Fruit fly (Drosophila melanogaster) whole organism, prepupa: Measurements from ENCODE around the gene gl.

Source experiments
- Blimp-1 ChIP-seq: fragments of 200-800 bp; sonication (Bioruptor generic); optimal IDR thresholded peaks from 3 replicates; lab custom pipeline; 2017; ENCODE audit warnings: missing biosample characterization, missing genetic modification characterization, mild to moderate bottlenecking, moderate library complexity, missing genetic modification reagents
- CG10631 ChIP-seq: fragments of 200-800 bp; sonication (Bioruptor generic); optimal IDR thresholded peaks from 2 replicates; lab custom pipeline; 2016; ENCODE audit warnings: missing biosample characterization, missing genetic modification characterization
- CG10669 ChIP-seq: fragments of 200-800 bp; sonication (Bioruptor generic); optimal IDR thresholded peaks from 3 replicates; lab custom pipeline; 2018; ENCODE audit warnings: missing biosample characterization, mild to moderate bottlenecking, missing genetic modification characterization, moderate library complexity
- CG11294 ChIP-seq: fragments of 200-800 bp; sonication (Bioruptor generic); IDR thresholded peaks from 2 replicates; pipeline ENCODE4 v1.3.6; 2022; ENCODE audit warnings: missing biosample characterization, missing genetic modification characterization
- CG11762 ChIP-seq: fragments of 200-800 bp; sonication (Bioruptor generic); optimal IDR thresholded peaks from 3 replicates; lab custom pipeline; 2016; ENCODE audit warnings: missing biosample characterization, missing genetic modification characterization; ENCODE audit not compliant: insufficient read depth
- CG11902 ChIP-seq: fragments of 200-800 bp; sonication (Bioruptor generic); optimal IDR thresholded peaks from 3 replicates; lab custom pipeline; 2016; ENCODE audit warnings: missing biosample characterization, missing genetic modification characterization
- CG15336 ChIP-seq: fragments of 200-800 bp; sonication (Bioruptor generic); IDR thresholded peaks from 2 replicates; pipeline ENCODE4 v1.3.6; 2022; ENCODE audit warnings: missing biosample characterization, missing genetic modification characterization
- CG1621 ChIP-seq: fragments of 200-800 bp; sonication (Bioruptor generic); optimal IDR thresholded peaks from 3 replicates; lab custom pipeline; 2018; ENCODE audit warnings: missing biosample characterization, mild to moderate bottlenecking, missing genetic modification characterization
- CG16779 ChIP-seq: fragments of 200-800 bp; sonication (Bioruptor generic); optimal IDR thresholded peaks from 3 replicates; lab custom pipeline; 2017; ENCODE audit warnings: missing biosample characterization, mild to moderate bottlenecking, missing genetic modification characterization
- CG3032 ChIP-seq: fragments of 200-800 bp; optimal IDR thresholded peaks from 2 replicates; lab custom pipeline; 2019; ENCODE audit warnings: missing biosample characterization, mild to moderate bottlenecking, missing genetic modification characterization, moderate library complexity
- CG31627 ChIP-seq: fragments of 200-800 bp; sonication (Bioruptor generic); optimal IDR thresholded peaks from 3 replicates; lab custom pipeline; 2016; ENCODE audit warnings: missing biosample characterization, missing genetic modification characterization
- CG32006 ChIP-seq: fragments of 200-800 bp; sonication (Bioruptor generic); optimal IDR thresholded peaks from 3 replicates; lab custom pipeline; 2017; ENCODE audit warnings: missing biosample characterization, mild to moderate bottlenecking, missing genetic modification characterization
- CG34406 ChIP-seq: fragments of 200-800 bp; sonication (Bioruptor generic); optimal IDR thresholded peaks from 3 replicates; lab custom pipeline; 2016; ENCODE audit warnings: missing biosample characterization, missing genetic modification characterization
- CG3919 ChIP-seq: fragments of 200-800 bp; sonication (Bioruptor generic); optimal IDR thresholded peaks from 3 replicates; lab custom pipeline; 2016; ENCODE audit warnings: missing biosample characterization, missing genetic modification characterization
- CG4318 ChIP-seq: fragments of 200-800 bp; sonication (Bioruptor generic); optimal IDR thresholded peaks from 3 replicates; lab custom pipeline; 2017; ENCODE audit warnings: missing biosample characterization, mild to moderate bottlenecking, missing genetic modification characterization
- CG6808 ChIP-seq: fragments of 200-800 bp; sonication (Bioruptor generic); optimal IDR thresholded peaks from 3 replicates; lab custom pipeline; 2017; ENCODE audit warnings: missing biosample characterization, missing genetic modification characterization, mild to moderate bottlenecking, moderate library complexity, missing genetic modification reagents
- CG6854 ChIP-seq: fragments of 200-800 bp; sonication (Bioruptor generic); optimal IDR thresholded peaks from 2 replicates; lab custom pipeline; 2017; ENCODE audit warnings: missing biosample characterization, mild to moderate bottlenecking, missing genetic modification characterization
- CG7368 ChIP-seq: fragments of 200-800 bp; sonication (Bioruptor generic); optimal IDR thresholded peaks from 3 replicates; lab custom pipeline; 2016; ENCODE audit warnings: missing biosample characterization, missing genetic modification characterization
- CG8119 ChIP-seq: fragments of 200-800 bp; sonication (Bioruptor generic); IDR thresholded peaks from 3 replicates; pipeline ENCODE4 v1.3.6; 2022; ENCODE audit warnings: missing biosample characterization, missing genetic modification characterization
- CG8319 ChIP-seq: fragments of 200-800 bp; sonication (Bioruptor generic); optimal IDR thresholded peaks from 3 replicates; lab custom pipeline; 2016; ENCODE audit warnings: missing biosample characterization, missing genetic modification characterization
- CG9139 ChIP-seq: fragments of 200-800 bp; sonication (Bioruptor generic); optimal IDR thresholded peaks from 3 replicates; lab custom pipeline; 2017; ENCODE audit warnings: missing biosample characterization, mild to moderate bottlenecking, missing genetic modification characterization
- Eip75B ChIP-seq: fragments of 200-800 bp; sonication (Bioruptor generic); optimal IDR thresholded peaks from 3 replicates; lab custom pipeline; 2016; ENCODE audit warnings: missing biosample characterization, missing genetic modification characterization
- Eip78C ChIP-seq: fragments of 200-800 bp; sonication (Bioruptor generic); peaks from one replicate; lab custom pipeline; 2016; ENCODE audit warnings: missing biosample characterization, missing genetic modification characterization
- Ets21C ChIP-seq: fragments of 200-800 bp; sonication (Bioruptor generic); optimal IDR thresholded peaks from 3 replicates; lab custom pipeline; 2016; ENCODE audit warnings: missing biosample characterization, missing genetic modification characterization
- Ets96B ChIP-seq: fragments of 200-800 bp; optimal IDR thresholded peaks from 2 replicates; lab custom pipeline; 2019; ENCODE audit warnings: missing biosample characterization, mild to moderate bottlenecking, missing genetic modification characterization, moderate library complexity
- Gug ChIP-seq: fragments of 200-800 bp; sonication (Bioruptor generic); IDR thresholded peaks from 2 replicates; pipeline ENCODE4 v1.3.6; 2022; ENCODE audit warnings: missing biosample characterization, missing genetic modification characterization
- Hr38 ChIP-seq: sonication (Bioruptor generic); optimal IDR thresholded peaks from 2 replicates; lab custom pipeline; 2016; ENCODE audit warnings: missing biosample characterization, missing genetic modification characterization
- Hr39 ChIP-seq: fragments of 200-800 bp; sonication (Bioruptor generic); optimal IDR thresholded peaks from 2 replicates; lab custom pipeline; 2016; ENCODE audit warnings: missing biosample characterization, missing genetic modification characterization
- Hr4 ChIP-seq: fragments of 200-800 bp; sonication (Bioruptor generic); optimal IDR thresholded peaks from 3 replicates; lab custom pipeline; 2016; ENCODE audit warnings: missing biosample characterization, missing genetic modification characterization
- Lpt ChIP-seq: fragments of 200-800 bp; sonication (Bioruptor generic); optimal IDR thresholded peaks from 3 replicates; lab custom pipeline; 2016; ENCODE audit warnings: missing biosample characterization, missing genetic modification characterization
- Met ChIP-seq: fragments of 200-800 bp; sonication (Bioruptor generic); optimal IDR thresholded peaks from 3 replicates; lab custom pipeline; 2016; ENCODE audit warnings: missing biosample characterization, missing genetic modification characterization
- Smox ChIP-seq: fragments of 200-800 bp; sonication (Bioruptor generic); optimal IDR thresholded peaks from 3 replicates; lab custom pipeline; 2016; ENCODE audit warnings: missing biosample characterization, missing genetic modification characterization
- Sox14 ChIP-seq: fragments of 200-800 bp; sonication (Bioruptor generic); optimal IDR thresholded peaks from 3 replicates; lab custom pipeline; 2016; ENCODE audit warnings: missing biosample characterization, missing genetic modification characterization
- Sox15 ChIP-seq: fragments of 200-800 bp; sonication (Bioruptor generic); optimal IDR thresholded peaks from 3 replicates; lab custom pipeline; 2016; ENCODE audit warnings: missing biosample characterization, missing genetic modification characterization
- acj6 ChIP-seq: fragments of 200-800 bp; sonication (Bioruptor generic); optimal IDR thresholded peaks from 3 replicates; lab custom pipeline; 2016; ENCODE audit warnings: missing biosample characterization, missing genetic modification characterization
- cyc ChIP-seq: fragments of 200-800 bp; sonication (Bioruptor generic); optimal IDR thresholded peaks from 3 replicates; lab custom pipeline; 2016; ENCODE audit warnings: missing biosample characterization, missing genetic modification characterization
- dac ChIP-seq: fragments of 200-800 bp; sonication (Bioruptor generic); optimal IDR thresholded peaks from 2 replicates; lab custom pipeline; 2017; ENCODE audit warnings: missing biosample characterization, mild to moderate bottlenecking, missing genetic modification characterization
- dsx ChIP-seq: fragments of 200-800 bp; optimal IDR thresholded peaks from 3 replicates; lab custom pipeline; 2019; ENCODE audit warnings: missing biosample characterization, mild to moderate bottlenecking, missing genetic modification characterization, moderate library complexity; ENCODE audit not compliant: poor library complexity, severe bottlenecking
- eg ChIP-seq: fragments of 200-800 bp; sonication (Bioruptor generic); IDR thresholded peaks from 3 replicates; pipeline ENCODE4 v1.3.6; 2022; ENCODE audit warnings: missing biosample characterization, missing genetic modification characterization
- esn ChIP-seq: fragments of 200-800 bp; sonication (Bioruptor generic); optimal IDR thresholded peaks from 2 replicates; lab custom pipeline; 2016; ENCODE audit warnings: missing biosample characterization, mild to moderate bottlenecking, missing genetic modification characterization, moderate library complexity
- fd59A ChIP-seq: fragments of 200-800 bp; sonication (Bioruptor generic); optimal IDR thresholded peaks from 2 replicates; lab custom pipeline; 2017; ENCODE audit warnings: missing biosample characterization, mild to moderate bottlenecking, missing genetic modification characterization, missing genetic modification reagents
- fd85E ChIP-seq: fragments of 200-800 bp; sonication (Bioruptor generic); optimal IDR thresholded peaks from 3 replicates; lab custom pipeline; 2016; ENCODE audit warnings: missing biosample characterization, missing genetic modification characterization
- fkh ChIP-seq: fragments of 200-800 bp; sonication (Bioruptor generic); optimal IDR thresholded peaks from 3 replicates; lab custom pipeline; 2017; ENCODE audit warnings: missing biosample characterization, mild to moderate bottlenecking, missing genetic modification characterization, moderate library complexity
- lz ChIP-seq: fragments of 200-800 bp; sonication (Bioruptor generic); optimal IDR thresholded peaks from 3 replicates; lab custom pipeline; 2016; ENCODE audit warnings: missing biosample characterization, missing genetic modification characterization
- pdm3 ChIP-seq: fragments of 200-800 bp; sonication (Bioruptor generic); optimal IDR thresholded peaks from 3 replicates; lab custom pipeline; 2016; ENCODE audit warnings: missing biosample characterization, missing genetic modification characterization
- salr ChIP-seq, 2 experiments: fragments of 200-800 bp; sonication (Bioruptor generic); optimal IDR thresholded peaks; 3 replicates each; lab custom pipeline; 2016 to 2018; ENCODE audit warnings: missing biosample characterization in 2 of 2, missing genetic modification characterization in 2 of 2, mild to moderate bottlenecking in 1 of 2
- spab ChIP-seq: fragments of 200-800 bp; sonication (Bioruptor generic); optimal IDR thresholded peaks from 2 replicates; lab custom pipeline; 2017; ENCODE audit warnings: missing biosample characterization, mild to moderate bottlenecking, missing genetic modification characterization, missing genetic modification reagents
- ss ChIP-seq, 2 experiments: fragments of 200-800 bp; sonication (Bioruptor generic); optimal IDR thresholded peaks; 2 replicates in 1 of 2; 3 replicates in 1 of 2; lab custom pipeline; 2017 to 2018; ENCODE audit warnings: mild to moderate bottlenecking in 2 of 2, missing biosample characterization in 2 of 2, missing genetic modification characterization in 2 of 2, moderate library complexity in 1 of 2
- topi ChIP-seq: fragments of 200-800 bp; sonication (Bioruptor generic); optimal IDR thresholded peaks from 3 replicates; lab custom pipeline; 2016; ENCODE audit warnings: missing biosample characterization, missing genetic modification characterization
- vri ChIP-seq: fragments of 200-800 bp; sonication (Bioruptor generic); optimal IDR thresholded peaks from 3 replicates; lab custom pipeline; 2016; ENCODE audit warnings: missing biosample characterization, mild to moderate bottlenecking, missing genetic modification characterization

The gl gene

dm6 chr3R:18394876-18395275, 22.3 kb upstream of the gl start:
- peak; percentile 92 for TF ChIP-seq vri (GFP tag; lab: Kevin White, UChicago)
- no peak for TF ChIP-seq fd59A (GFP tag; lab: Kevin White, UChicago)

- TF ChIP-seq CG10631 (GFP tag; lab: Kevin White, UChicago) (no peak), salr (GFP tag; optimal IDR thresholded peaks at IDR 0.05; lab: Kevin White, UChicago) (peak in 1 of 2 experiments; percentile 78), CG4318 (GFP tag; lab: Kevin White, UChicago) (peak; percentile 34), Blimp-1 (GFP tag; lab: Kevin White, UChicago) (no peak), ss (GFP tag; optimal IDR thresholded peaks at IDR 0.05; lab: Kevin White, UChicago) (no peak), Eip75B (GFP tag; lab: Kevin White, UChicago) (no peak), Smox (GFP tag; lab: Kevin White, UChicago) (peak; percentile 69), fd59A (GFP tag; lab: Kevin White, UChicago) (peak; percentile 42), cyc (GFP tag; lab: Kevin White, UChicago) (no peak), dsx (GFP tag; lab: Kevin White, UChicago) (peak; percentile 82), Eip78C (GFP tag; lab: Kevin White, UChicago) (peak; percentile 92), acj6 (peak; percentile 83), CG11294 (0 out of 2 replicates have a peak, but pooled peaks have one; percentile 24), CG8119 (GFP tag; lab: Robert Waterston, UW) (peak; percentile 87), vri (GFP tag; lab: Kevin White, UChicago) (peak; percentile 38), CG7368 (GFP tag; lab: Kevin White, UChicago) (peak; percentile 42), CG3919 (GFP tag; lab: Kevin White, UChicago) (no peak), CG34406 (GFP tag; lab: Kevin White, UChicago) (peak; percentile 81), Hr38 (no peak), CG3032 (peak; percentile 50), CG16779 (tag; lab: Kevin White, UChicago) (no peak), CG10669 (GFP tag; lab: Kevin White, UChicago) (no peak), Hr4 (GFP tag; lab: Kevin White, UChicago) (no peak), Gug (peak; percentile 53), Sox15 (GFP tag; lab: Kevin White, UChicago) (peak; percentile 39), CG8319 (GFP tag; lab: Kevin White, UChicago) (peak; percentile 15), Sox14 (GFP tag; lab: Kevin White, UChicago) (no peak), CG1621 (peak; percentile 38), CG31627 (GFP tag; lab: Kevin White, UChicago) (peak; percentile 64), CG9139 (GFP tag; lab: Kevin White, UChicago) (peak; percentile 42), CG6854 (no peak), Lpt (GFP tag; lab: Kevin White, UChicago) (peak; percentile 46), CG6808 (GFP tag; lab: Kevin White, UChicago) (no peak), Hr39 (peak; percentile 58), dac (GFP tag; lab: Kevin White, UChicago) (no peak), pdm3 (GFP tag; lab: Kevin White, UChicago) (peak; percentile 46), eg (GFP tag; lab: Robert Waterston, UW) (peak; percentile 76), lz (GFP tag; lab: Kevin White, UChicago) (peak; percentile 47), fkh (GFP tag; lab: Kevin White, UChicago) (no peak), CG11762 (GFP tag; lab: Kevin White, UChicago) (no peak), Met (GFP tag; lab: Kevin White, UChicago) (no peak), CG11902 (GFP tag; lab: Kevin White, UChicago) (peak; percentile 14), esn (GFP tag; lab: Kevin White, UChicago) (no peak), CG32006 (GFP tag; lab: Kevin White, UChicago) (no peak), fd85E (GFP tag; lab: Kevin White, UChicago) (no peak), topi (no peak), CG15336 (GFP tag; lab: Robert Waterston, UW) (peak; percentile 88), spab (GFP tag; lab: Kevin White, UChicago) (peak; percentile 41), Ets21C (GFP tag; lab: Kevin White, UChicago) (no peak), Ets96B (tag; lab: Kevin White, UChicago) (no peak)
These were observed 20.9 kb upstream of the gl start for dm6 chr3R:18393436-18393835.
